Worm (Caenorhabditis elegans) whole organism, midembryonic: ENCODE results near the gene C17F4.2.
"Not testable (repeated sequence)": the region's sequence is repeated elsewhere in the genome, so short reads cannot be mapped to it uniquely, and the experiment has no call there.

ENCODE experiments used
- T22C8.4 ChIP-seq: fragments of 200-800 bp; sonication (Bioruptor generic); IDR thresholded peaks from 2 replicates; pipeline ENCODE4 v1.3.6; 2022; ENCODE audit warnings: missing genetic modification characterization, missing compliant biosample characterization
- cog-1 ChIP-seq: sonication (generic microtip); optimal IDR thresholded peaks from 2 replicates; lab custom pipeline; 2016; ENCODE audit warnings: missing genetic modification characterization, missing compliant biosample characterization
- flt-1 ChIP-seq: fragments of 200-800 bp; sonication (Bioruptor generic); IDR thresholded peaks from 2 replicates; pipeline ENCODE4 v1.3.6; 2022; ENCODE audit warnings: missing genetic modification characterization, missing compliant biosample characterization
- klf-2 ChIP-seq: fragments of 200-800 bp; sonication (Bioruptor generic); conservative IDR thresholded peaks from 2 replicates; pipeline ENCODE4 v1.3.6; 2022; ENCODE audit warnings: missing genetic modification reagents, missing genetic modification characterization, missing compliant biosample characterization
- med-1 ChIP-seq: sonication (generic microtip); optimal IDR thresholded peaks from 2 replicates; lab custom pipeline; 2017; ENCODE audit warnings: missing genetic modification characterization, mild to moderate bottlenecking, missing compliant biosample characterization, antibody characterized with exemption, missing genetic modification reagents; ENCODE audit not compliant: insufficient read depth
- ref-1 ChIP-seq: fragments of 200-800 bp; sonication (Bioruptor generic); conservative IDR thresholded peaks from 2 replicates; pipeline ENCODE4 v1.3.6; 2022; ENCODE audit warnings: missing genetic modification reagents, missing genetic modification characterization, missing compliant biosample characterization
- tab-1 ChIP-seq: fragments of 200-800 bp; sonication (Bioruptor generic); IDR thresholded peaks from 2 replicates; pipeline ENCODE4 v1.3.6; 2022; ENCODE audit warnings: missing genetic modification characterization, missing compliant biosample characterization
- ztf-23 ChIP-seq: fragments of 200-800 bp; sonication (Bioruptor generic); IDR thresholded peaks from 2 replicates; pipeline ENCODE4 v1.3.6; 2022; ENCODE audit warnings: missing genetic modification reagents, missing genetic modification characterization, missing compliant biosample characterization
- ztf-29 ChIP-seq: fragments of 200-800 bp; sonication (Bioruptor generic); IDR thresholded peaks from 2 replicates; pipeline ENCODE4 v1.3.6; 2022; ENCODE audit warnings: missing genetic modification reagents, missing genetic modification characterization, missing compliant biosample characterization

Gene C17F4.2

DNA sequence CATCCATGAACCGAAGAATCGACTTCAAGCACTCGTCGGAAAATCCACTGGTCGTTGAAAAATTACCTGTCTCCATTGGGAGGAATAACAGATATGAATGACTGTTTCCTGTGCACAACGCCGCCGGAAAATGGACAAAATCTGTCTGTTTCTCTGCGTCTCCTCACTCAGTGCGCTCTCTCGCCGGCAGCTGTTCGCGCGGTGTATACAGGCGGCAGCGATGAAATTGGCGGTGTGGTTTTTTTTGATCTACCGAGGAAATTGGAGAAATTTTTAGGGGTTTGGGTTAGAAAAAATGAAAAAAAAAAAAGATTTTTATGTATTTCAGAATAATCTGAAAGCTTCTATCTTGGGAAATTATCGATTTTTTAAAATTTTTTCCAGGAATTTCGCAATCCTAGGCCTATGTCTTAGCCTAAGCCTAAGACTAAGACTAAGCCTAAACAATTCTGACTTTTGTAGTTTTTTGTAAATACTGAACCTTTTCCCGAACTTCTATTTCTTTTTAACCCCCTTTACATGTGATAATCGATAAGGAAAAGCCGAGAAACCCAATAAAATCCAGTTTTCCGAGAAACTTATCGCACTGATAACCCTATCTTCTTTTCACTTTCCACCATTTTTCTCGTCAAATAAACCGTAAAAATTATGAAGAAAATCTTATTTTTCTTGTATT lies at the start of gene C17F4.2, which contains the start of gene fbxc-50:
Gene C17F4.2 (plus strand): TSS at position 626 of the 676 bp plus-strand sequence.
Gene fbxc-50 (minus strand): TSS at position 81 of the 676 bp plus-strand sequence.
- 0 out of 2 replicates have a peak, but pooled peaks have one; percentile 36 for TF ChIP-seq T22C8.4 (GFP tag; lab: Robert Waterston, UW)
- no peak for TF ChIP-seq klf-2 (GFP tag; lab: Robert Waterston, UW)

DNA sequence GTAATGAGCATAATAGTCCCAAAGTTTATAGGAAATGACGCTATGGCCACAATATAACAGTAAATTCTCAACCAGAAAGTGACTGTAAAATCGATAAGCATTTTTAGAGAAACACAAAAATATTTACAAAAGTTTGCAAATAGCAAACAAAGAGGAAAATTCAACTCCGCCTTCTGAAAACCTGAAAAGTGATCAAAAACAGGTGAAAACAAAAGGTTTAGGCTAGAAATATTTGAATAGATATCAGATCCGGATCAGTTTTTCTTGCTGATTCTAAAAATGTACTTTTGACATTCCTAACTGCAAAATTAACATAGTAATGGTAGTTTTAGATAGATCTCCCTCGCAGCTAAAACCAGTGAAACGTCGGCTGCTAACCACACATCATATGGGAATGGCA lies 49.5 kb upstream of the C17F4.2 start, which contains the start of gene sri-51:
Gene sri-51 (minus strand): TSS at position 101 of the 400 bp plus-strand sequence.
- TF ChIP-seq cog-1 (tag; lab: Kevin White, UChicago) (no peak), med-1 (GFP tag; lab: Kevin White, UChicago) (no peak), ztf-29 (GFP tag; lab: Robert Waterston, UW) (no peak), flt-1 (GFP tag; lab: Robert Waterston, UW) (no peak), klf-2 (GFP tag; lab: Robert Waterston, UW) (no peak), tab-1 (GFP tag; lab: Robert Waterston, UW) (no peak), ref-1 (GFP tag; lab: Robert Waterston, UW) (no peak), T22C8.4 (GFP tag; lab: Robert Waterston, UW) (no peak), ztf-23 (GFP tag; lab: Robert Waterston, UW) (no peak)

DNA sequence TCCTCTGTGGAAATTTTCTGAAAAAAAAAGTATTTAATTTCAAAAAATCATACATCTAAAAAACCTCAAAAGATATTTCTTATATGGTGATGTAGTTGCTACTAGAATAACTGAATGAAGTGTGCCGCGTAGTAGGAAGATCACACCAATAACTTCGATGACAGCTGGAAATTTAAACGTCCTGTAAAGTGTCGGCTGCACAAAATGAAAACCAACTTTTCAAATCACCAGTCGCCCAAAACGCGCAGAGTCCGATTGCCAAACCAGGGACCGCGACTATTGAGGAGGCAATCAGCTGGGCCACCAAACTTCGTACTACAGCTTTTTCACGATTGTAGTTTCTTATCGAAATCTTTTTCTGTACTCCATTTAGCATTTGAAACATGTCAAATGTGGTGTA lies 47.2 kb upstream of the C17F4.2 start, which contains the start of gene sri-48:
Gene sri-48 (minus strand): TSS at position 101 of the 400 bp plus-strand sequence.
- TF ChIP-seq T22C8.4, ztf-29, tab-1 (GFP tag; lab: Robert Waterston, UW): not testable (repeated sequence)

DNA sequence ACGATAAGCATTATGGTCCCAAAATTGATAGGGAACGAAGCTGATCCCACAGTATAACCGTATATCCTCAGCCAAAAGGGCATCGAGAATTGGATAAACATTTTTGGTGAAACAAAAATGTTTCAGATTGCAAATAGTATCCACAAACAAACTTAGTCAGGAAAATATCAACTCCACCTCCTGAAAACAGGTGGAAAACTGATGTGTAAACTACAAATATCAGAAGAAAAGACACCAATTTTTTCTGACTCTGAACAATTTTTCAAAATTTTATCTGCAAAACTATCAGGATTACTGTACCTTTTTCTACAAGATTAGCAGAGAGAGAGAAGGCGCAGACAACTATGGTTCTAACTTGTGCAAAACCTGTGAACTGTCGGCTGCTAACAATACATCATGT lies 45.9 kb upstream of the C17F4.2 start, which contains the start of gene sri-53:
Gene sri-53 (minus strand): TSS at position 101 of the 400 bp plus-strand sequence.
- no peak for TF ChIP-seq T22C8.4 (GFP tag; lab: Robert Waterston, UW)
- no peak for TF ChIP-seq ztf-29 (GFP tag; lab: Robert Waterston, UW)
- TF ChIP-seq cog-1 (tag; lab: Kevin White, UChicago): no peak
- no peak for TF ChIP-seq flt-1 (GFP tag; lab: Robert Waterston, UW)

DNA sequence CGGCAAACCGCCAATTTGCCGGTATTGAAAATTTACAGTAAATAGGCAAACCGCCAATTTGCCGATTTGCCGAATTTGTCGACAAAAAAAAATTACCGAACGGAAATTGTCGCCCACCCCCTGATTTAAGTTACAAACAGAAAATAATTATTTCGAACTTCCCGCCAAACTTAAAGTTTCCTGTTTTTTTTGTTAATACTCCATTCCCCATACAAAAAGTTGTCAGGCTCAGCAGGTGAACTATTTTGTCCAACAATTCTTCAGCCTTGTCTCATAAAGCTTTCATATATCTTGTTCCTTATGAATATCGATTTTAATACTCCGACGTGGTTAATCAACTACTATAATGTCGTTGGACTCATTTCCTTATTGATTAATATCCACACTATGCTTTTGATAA lies 45.1 kb upstream of the C17F4.2 start, which contains the start of gene sri-50:
Gene sri-50 (plus strand): TSS at position 301 of the 400 bp plus-strand sequence.
- TF ChIP-seq ztf-29 (GFP tag; lab: Robert Waterston, UW) (no peak), klf-2 (GFP tag; lab: Robert Waterston, UW) (no peak), ref-1 (GFP tag; lab: Robert Waterston, UW) (no peak), ztf-23 (GFP tag; lab: Robert Waterston, UW) (no peak), med-1 (GFP tag; lab: Kevin White, UChicago) (no peak), flt-1 (GFP tag; lab: Robert Waterston, UW) (no peak), tab-1 (GFP tag; lab: Robert Waterston, UW) (no peak), cog-1 (tag; lab: Kevin White, UChicago) (no peak), T22C8.4 (GFP tag; lab: Robert Waterston, UW) (no peak)

DNA sequence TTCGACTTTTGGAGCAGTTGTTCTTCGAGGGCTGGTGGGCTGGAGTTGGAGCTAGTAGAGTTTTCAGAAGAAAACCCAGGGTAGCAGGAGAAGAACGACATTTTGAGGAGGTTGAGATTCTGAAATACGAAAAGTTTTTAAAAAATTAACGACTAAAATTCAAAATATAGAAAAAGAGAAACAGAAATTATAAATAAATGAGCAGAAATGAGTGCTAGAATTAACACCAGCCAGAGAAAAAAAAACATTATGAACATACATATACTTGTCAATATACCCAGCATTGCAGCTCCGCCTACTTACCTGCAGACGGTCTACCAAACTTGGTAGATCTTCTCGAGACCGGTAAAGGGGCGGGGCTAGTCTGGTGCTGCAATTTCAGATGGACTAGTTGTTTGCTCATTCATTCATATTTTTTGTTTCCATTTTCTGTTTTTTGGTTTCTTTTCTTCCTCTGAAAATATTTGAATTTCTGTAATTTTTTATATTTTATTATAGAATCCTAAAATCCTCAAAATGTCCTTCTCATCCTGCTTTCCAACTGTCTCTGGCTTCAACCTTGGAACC lies 42.0 kb upstream of the C17F4.2 start, which contains the start of the genes ZC239.20 and ZC239.21:
Gene ZC239.20 (minus strand): TSS at position 101 of the 567 bp plus-strand sequence.
Gene ZC239.21 (plus strand): TSS at position 517 of the 567 bp plus-strand sequence.
- TF ChIP-seq flt-1 (GFP tag; lab: Robert Waterston, UW): no peak
- TF ChIP-seq ztf-23 (GFP tag; lab: Robert Waterston, UW): no peak
- no peak for TF ChIP-seq cog-1 (tag; lab: Kevin White, UChicago)
- TF ChIP-seq T22C8.4 (GFP tag; lab: Robert Waterston, UW): no peak
- no peak for TF ChIP-seq tab-1 (GFP tag; lab: Robert Waterston, UW)
- TF ChIP-seq ref-1 (GFP tag; lab: Robert Waterston, UW): no peak
- no peak for TF ChIP-seq med-1 (GFP tag; lab: Kevin White, UChicago)
- TF ChIP-seq klf-2 (GFP tag; lab: Robert Waterston, UW): no peak
- no peak for TF ChIP-seq ztf-29 (GFP tag; lab: Robert Waterston, UW)

DNA sequence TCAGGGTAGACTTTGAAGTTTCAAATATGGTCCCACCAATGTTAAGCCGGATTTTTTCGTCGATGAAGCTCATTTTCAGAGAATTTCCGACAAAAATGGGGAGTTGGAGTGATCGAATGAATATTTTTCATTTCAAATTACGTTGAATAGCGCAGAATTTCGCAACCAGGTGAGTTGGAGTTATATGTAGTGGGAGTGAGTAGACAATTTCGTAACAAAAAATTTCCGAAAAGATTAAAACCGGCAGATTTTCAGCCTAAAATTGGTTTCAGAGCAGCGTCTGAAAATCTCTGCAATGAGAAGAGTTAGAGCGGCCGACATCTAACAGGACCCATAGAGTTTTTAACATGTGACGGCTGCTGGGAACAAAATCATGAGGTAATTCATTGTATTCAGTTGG lies 39.8 kb upstream of the C17F4.2 start, which contains the start of gene sdz-35:
Gene sdz-35 (minus strand): TSS at position 101 of the 400 bp plus-strand sequence.
- TF ChIP-seq med-1 (GFP tag; lab: Kevin White, UChicago) (no peak), ztf-23 (GFP tag; lab: Robert Waterston, UW) (no peak), T22C8.4 (GFP tag; lab: Robert Waterston, UW) (no peak), ztf-29 (GFP tag; lab: Robert Waterston, UW) (no peak), tab-1 (GFP tag; lab: Robert Waterston, UW) (no peak), klf-2 (GFP tag; lab: Robert Waterston, UW) (no peak), cog-1 (tag; lab: Kevin White, UChicago) (no peak), ref-1 (GFP tag; lab: Robert Waterston, UW) (no peak), flt-1 (GFP tag; lab: Robert Waterston, UW) (no peak)

DNA sequence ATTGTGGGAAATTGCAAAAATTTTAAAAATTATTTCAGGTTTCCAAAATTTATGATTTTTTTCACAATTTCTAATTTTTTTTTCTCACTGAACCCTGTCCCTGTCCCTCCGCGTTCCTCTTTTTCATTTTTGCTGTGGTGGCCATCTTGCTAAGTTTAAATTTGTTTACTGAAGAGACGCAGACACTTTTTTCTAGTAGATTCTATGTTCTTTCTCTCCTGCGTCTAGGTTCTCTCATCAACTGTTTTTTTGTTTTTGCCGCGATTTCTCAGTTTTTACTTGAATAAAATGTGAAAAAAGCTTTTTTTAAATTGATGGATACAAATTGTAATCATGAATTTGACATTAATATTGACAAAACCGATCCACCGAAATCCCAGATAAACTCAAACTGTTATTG lies 39.2 kb upstream of the C17F4.2 start, which contains the start of gene ZC239.6:
Gene ZC239.6 (plus strand): TSS at position 381 of the 400 bp plus-strand sequence.
- TF ChIP-seq T22C8.4 (GFP tag; lab: Robert Waterston, UW) (no peak), ztf-23 (GFP tag; lab: Robert Waterston, UW) (no peak), ref-1 (GFP tag; lab: Robert Waterston, UW) (no peak), med-1 (GFP tag; lab: Kevin White, UChicago) (no peak), klf-2 (GFP tag; lab: Robert Waterston, UW) (no peak), flt-1 (GFP tag; lab: Robert Waterston, UW) (no peak), cog-1 (tag; lab: Kevin White, UChicago) (no peak), ztf-29 (GFP tag; lab: Robert Waterston, UW) (no peak), tab-1 (GFP tag; lab: Robert Waterston, UW) (no peak)
